Fruit fly (Drosophila melanogaster): ENCODE data around the gene Myb.

The Myb gene

DNA sequence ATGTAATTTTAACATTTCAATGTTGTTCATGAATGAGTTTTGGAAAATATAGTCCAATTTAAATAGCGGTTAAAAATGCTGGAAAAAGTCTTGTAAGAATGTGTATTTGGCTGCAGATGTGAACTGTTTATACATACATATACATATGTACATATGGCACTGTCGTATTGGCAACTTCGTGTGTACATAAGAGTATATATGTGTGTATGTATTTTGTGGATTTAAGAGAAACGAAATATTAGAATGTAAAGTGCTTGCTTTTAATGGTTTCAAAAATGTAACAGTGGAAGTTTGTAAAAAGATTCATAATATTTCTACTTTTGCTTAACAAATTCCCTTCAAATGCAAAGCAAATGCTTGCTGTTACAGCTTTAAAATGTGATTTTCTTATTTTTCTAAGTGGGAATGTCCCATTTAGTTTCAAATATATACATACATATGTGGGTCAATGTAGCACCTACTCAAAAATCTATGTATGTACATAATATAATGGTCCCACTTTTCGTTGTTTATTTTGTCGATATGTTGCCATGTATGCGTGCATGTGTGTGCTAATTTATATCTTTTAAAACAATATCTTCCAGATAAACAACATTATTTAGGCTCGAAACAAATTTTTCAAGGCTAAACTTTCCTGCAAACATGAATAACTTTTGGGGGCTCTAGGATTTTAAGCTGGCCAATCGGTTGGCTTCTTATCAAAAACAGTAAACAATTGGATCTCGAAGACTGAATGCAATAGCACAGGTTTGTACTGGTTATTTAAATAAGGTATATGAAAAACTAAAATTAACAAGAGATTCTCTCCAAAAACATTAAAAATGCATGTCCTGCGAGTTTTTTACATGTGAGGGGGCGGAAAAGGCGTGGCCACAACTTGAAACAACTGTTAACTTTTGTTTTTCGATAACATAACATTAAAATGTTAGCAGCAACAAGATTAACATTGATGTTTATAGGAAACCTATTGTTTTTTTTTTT lies 13.4 kb upstream of the Myb start (continued):
- TF ChIP-seq CG1603 (tag; optimal IDR thresholded peaks at IDR 0.05) (no peak), CG4404 (GFP tag; IDR thresholded peaks at IDR 0.05) (no peak), CG10979 (tag; optimal IDR thresholded peaks at IDR 0.05) (no peak), Jarid2 (GFP tag; optimal IDR thresholded peaks at IDR 0.05) (no peak), ase (GFP tag; IDR thresholded peaks at IDR 0.05) (no peak), bowl (GFP tag; IDR thresholded peaks at IDR 0.05) (no peak), hth (optimal IDR thresholded peaks at IDR 0.05) (no peak), Rfx (GFP tag; IDR thresholded peaks at IDR 0.05) (peak; percentile 65; the same call in 1 of the 2 replicates), Sox100B (GFP tag; optimal IDR thresholded peaks at IDR 0.05) (no peak), grn (GFP tag; optimal IDR thresholded peaks at IDR 0.05) (peak; percentile 48), al (GFP tag; IDR thresholded peaks at IDR 0.05) (no peak), CG1832 (GFP tag; optimal IDR thresholded peaks at IDR 0.05) (no peak), dmrt11E (tag; optimal IDR thresholded peaks at IDR 0.05) (peak; percentile 19), CG3847 (GFP tag; IDR thresholded peaks at IDR 0.05) (no peak), zf30C (GFP tag; optimal IDR thresholded peaks at IDR 0.05) (no peak), mirr (GFP tag; optimal IDR thresholded peaks at IDR 0.05) (peak; percentile 93), nom (GFP tag; optimal IDR thresholded peaks at IDR 0.05) (peak; percentile 75), CG32532 (GFP tag; IDR thresholded peaks at IDR 0.05) (peak; percentile 16; the same call in 1 of the 2 replicates), CG17829 (tag; optimal IDR thresholded peaks at IDR 0.05) (no peak), phol (tag; optimal IDR thresholded peaks at IDR 0.05) (no peak), CG11247 (GFP tag; IDR thresholded peaks at IDR 0.05) (0 out of 2 replicates have a peak, but pooled peaks have one; percentile 28), run (tag; optimal IDR thresholded peaks at IDR 0.05) (no peak), kay (GFP tag; optimal IDR thresholded peaks at IDR 0.05) (peak; percentile 31), CG6654 (GFP tag; optimal IDR thresholded peaks at IDR 0.05) (no peak), NfI (GFP tag; optimal IDR thresholded peaks at IDR 0.05) (no peak), lab (GFP tag; optimal IDR thresholded peaks at IDR 0.05) (no peak), Oli (tag; optimal IDR thresholded peaks at IDR 0.05) (no peak), Chrac-16 (GFP tag; optimal IDR thresholded peaks at IDR 0.05) (no peak), MBD-R2 (GFP tag; IDR thresholded peaks at IDR 0.05) (no peak), Blimp-1 (GFP tag; optimal IDR thresholded peaks at IDR 0.05) (no peak), pzg (GFP tag; optimal IDR thresholded peaks at IDR 0.05) (peak; percentile 2), onecut (GFP tag; IDR thresholded peaks at IDR 0.05) (peak; percentile 53), Six4 (GFP tag; optimal IDR thresholded peaks at IDR 0.05) (no peak), tll (GFP tag; optimal IDR thresholded peaks at IDR 0.05) (no peak), lov (optimal IDR thresholded peaks at IDR 0.05) (no peak), lov (GFP tag; IDR thresholded peaks at IDR 0.05) (no peak), CG5180 (GFP tag; optimal IDR thresholded peaks at IDR 0.05) (no peak), CG17359 (tag; optimal IDR thresholded peaks at IDR 0.05) (peak; percentile 78), GATAe (GFP tag; conservative IDR thresholded peaks at IDR 0.05) (no peak), lmd (GFP tag; IDR thresholded peaks at IDR 0.05) (no peak), CG8359 (GFP tag; optimal IDR thresholded peaks at IDR 0.05; ENCODE audit: borderline replicate concordance) (no peak), bcd (GFP tag; optimal IDR thresholded peaks at IDR 0.05) (no peak), Sry-β (GFP tag; optimal IDR thresholded peaks at IDR 0.05) (no peak), CG9437 (GFP tag; optimal IDR thresholded peaks at IDR 0.05) (no peak), gem (tag; optimal IDR thresholded peaks at IDR 0.05) (no peak), CG33557 (GFP tag; optimal IDR thresholded peaks at IDR 0.05) (peak; percentile 53), h (optimal IDR thresholded peaks at IDR 0.05) (no peak), CG3407 (GFP tag; optimal IDR thresholded peaks at IDR 0.05) (no peak), CG7786 (GFP tag; optimal IDR thresholded peaks at IDR 0.05) (peak; percentile 13)
